Fruit fly (Drosophila melanogaster): Measurements from ENCODE around the gene Gba1a.

Gene Gba1a

DNA sequence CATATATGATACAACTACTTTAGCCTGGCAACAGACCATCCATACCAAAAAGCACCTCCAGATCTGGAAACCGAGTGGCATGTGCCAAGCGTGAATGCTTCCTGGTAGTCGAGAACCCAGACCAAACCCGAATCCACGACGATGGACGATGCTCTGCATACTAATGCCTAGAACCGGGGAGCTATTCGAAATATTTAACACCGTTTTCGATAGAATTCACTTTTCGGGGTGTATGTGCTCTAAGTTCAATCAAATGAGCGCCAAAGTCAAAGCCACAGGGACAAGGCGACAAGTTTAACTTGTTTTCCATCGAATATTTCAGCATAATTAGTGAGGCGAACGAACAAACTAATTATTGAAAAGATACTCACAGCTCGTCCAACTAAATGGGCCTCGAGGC lies 37.6 kb upstream of the Gba1a start (continued):
- TF ChIP-seq CG10543 (GFP tag; optimal IDR thresholded peaks at IDR 0.05) (no peak), CG6813 (GFP tag; optimal IDR thresholded peaks at IDR 0.05) (no peak), vvl (GFP tag; IDR thresholded peaks at IDR 0.05) (peak; percentile 57; the same call in 1 of the 2 replicates), stwl (tag; optimal IDR thresholded peaks at IDR 0.05) (no peak), abd-A (tag; optimal IDR thresholded peaks at IDR 0.05) (peak; percentile 35), CG15601 (tag; optimal IDR thresholded peaks at IDR 0.05) (no peak), run (tag; optimal IDR thresholded peaks at IDR 0.05) (no peak), jigr1 (GFP tag; IDR thresholded peaks at IDR 0.05) (no peak), Fer1 (GFP tag; optimal IDR thresholded peaks at IDR 0.05) (no peak), CG2678 (tag; optimal IDR thresholded peaks at IDR 0.05) (no peak), Hr78 (GFP tag; optimal IDR thresholded peaks at IDR 0.05) (no peak), odd (GFP tag; optimal IDR thresholded peaks at IDR 0.05) (no peak), CG8944 (GFP tag; optimal IDR thresholded peaks at IDR 0.05) (no peak), Side (GFP tag; optimal IDR thresholded peaks at IDR 0.05) (no peak), CG18764 (GFP tag; optimal IDR thresholded peaks at IDR 0.05) (no peak), zf30C (GFP tag; optimal IDR thresholded peaks at IDR 0.05) (no peak), CG17802 (tag; optimal IDR thresholded peaks at IDR 0.05) (no peak), z (GFP tag; IDR thresholded peaks at IDR 0.05) (no peak), Myb (GFP tag; optimal IDR thresholded peaks at IDR 0.05) (no peak), CG15073 (GFP tag; optimal IDR thresholded peaks at IDR 0.05) (no peak), CG31441 (GFP tag; IDR thresholded peaks at IDR 0.05) (no peak), ase (GFP tag; IDR thresholded peaks at IDR 0.05) (no peak), MTF-1 (GFP tag; optimal IDR thresholded peaks at IDR 0.05; ENCODE audit: borderline replicate concordance) (no peak), Kr (GFP tag; optimal IDR thresholded peaks at IDR 0.05) (no peak), fd64A (GFP tag; optimal IDR thresholded peaks at IDR 0.05) (no peak), chinmo (GFP tag; IDR thresholded peaks at IDR 0.05; ENCODE audit: partially characterized antibody) (peak; percentile 82; the same call in 2 of the 4 replicates), Stat92E (GFP tag; optimal IDR thresholded peaks at IDR 0.05) (peak in 1 of 3 experiments; percentile 15), CG4328 (GFP tag; optimal IDR thresholded peaks at IDR 0.05) (no peak), Sox102F (GFP tag; optimal IDR thresholded peaks at IDR 0.05) (no peak), CG33557 (GFP tag; optimal IDR thresholded peaks at IDR 0.05) (no peak), sim (GFP tag; IDR thresholded peaks at IDR 0.05) (no peak), Bteb2 (GFP tag; optimal IDR thresholded peaks at IDR 0.05) (no peak), TFAM (GFP tag; optimal IDR thresholded peaks at IDR 0.05) (no peak), Poxn (GFP tag; IDR thresholded peaks at IDR 0.05) (no peak), sd (tag; optimal IDR thresholded peaks at IDR 0.05) (peak; percentile 94), Camta (GFP tag; optimal IDR thresholded peaks at IDR 0.05) (no peak), chif (GFP tag; optimal IDR thresholded peaks at IDR 0.05) (no peak), CG7357 (GFP tag; IDR thresholded peaks at IDR 0.05) (no peak)

DNA sequence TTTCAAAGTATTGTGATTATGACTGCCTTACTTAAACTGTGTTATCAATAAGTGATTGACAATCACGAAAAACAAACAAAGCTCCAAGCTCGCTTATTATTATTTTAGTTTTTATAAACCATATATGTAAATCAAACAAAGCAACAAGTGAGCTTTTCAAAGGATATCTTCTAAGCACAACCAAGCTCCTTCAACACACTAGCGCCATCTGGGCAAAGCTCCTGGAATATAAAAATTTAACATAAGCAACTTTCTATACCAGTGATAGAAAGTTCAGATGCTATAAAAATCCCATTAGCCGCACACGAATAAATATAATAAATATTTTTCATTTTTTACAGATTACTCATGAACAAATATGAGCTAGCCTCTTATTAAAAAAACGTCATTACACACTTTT lies 36.0 kb upstream of the Gba1a start:
- peak; percentile 99 for TF ChIP-seq scrt (GFP tag; optimal IDR thresholded peaks at IDR 0.05)
- TF ChIP-seq danr (GFP tag; IDR thresholded peaks at IDR 0.05) = no peak
- TF ChIP-seq CTCF (GFP tag; optimal IDR thresholded peaks at IDR 0.05) = peak; percentile 87
